Fruit fly (Drosophila melanogaster) whole organism, wandering third instar larva: Measurements from ENCODE around the gene Hesr.

ENCODE experiments used
- CG32264 ChIP-seq: fragments of 200-800 bp; sonication (Bioruptor generic); optimal IDR thresholded peaks from 2 replicates; lab custom pipeline; 2016; ENCODE audit warnings: missing biosample characterization, missing genetic modification characterization
- Hr83 ChIP-seq: fragments of 200-300 bp; sonication (Bioruptor generic); optimal IDR thresholded peaks from 2 replicates; lab custom pipeline; 2016; ENCODE audit warnings: missing biosample characterization, mild to moderate bottlenecking, missing genetic modification characterization, moderate library complexity; ENCODE audit not compliant: poor library complexity, severe bottlenecking
- Myc ChIP-seq: fragments of >200 bp; optimal IDR thresholded peaks from 2 replicates; lab custom pipeline; 2017
- lola ChIP-seq: fragments of >200 bp; optimal IDR thresholded peaks from 2 replicates; lab custom pipeline; 2017; ENCODE audit warnings: missing biosample characterization, missing genetic modification characterization
- rgr ChIP-seq: fragments of 200-800 bp; sonication (Bioruptor generic); optimal IDR thresholded peaks from 3 replicates; lab custom pipeline; 2016; ENCODE audit warnings: missing biosample characterization, mild to moderate bottlenecking, missing genetic modification characterization
- tai ChIP-seq: sonication (Bioruptor generic); optimal IDR thresholded peaks from 2 replicates; lab custom pipeline; 2016; ENCODE audit warnings: missing biosample characterization, missing genetic modification characterization

- no peak for TF ChIP-seq tai (GFP tag; lab: Kevin White, UChicago)
- TF ChIP-seq rgr (GFP tag; lab: Kevin White, UChicago), result no peak
- TF ChIP-seq CG32264 (GFP tag; lab: Kevin White, UChicago), result no peak
- TF ChIP-seq Hr83 (GFP tag; lab: Kevin White, UChicago), result no peak
- no peak for TF ChIP-seq Myc
- TF ChIP-seq lola (GFP tag; lab: Kevin White, UChicago), result no peak
Observed at dm6 chrX:18205044-18205443, at the start of gene Hesr.
